Worm (Caenorhabditis elegans) whole organism, young adult: ENCODE measurements around the gene srx-63.

Source experiments
- B0019.2 ChIP-seq: fragments of 200-800 bp; sonication (Bioruptor generic); conservative IDR thresholded peaks from 2 replicates; pipeline ENCODE4 v1.3.6; 2022; ENCODE audit warnings: missing genetic modification reagents, missing genetic modification characterization, missing compliant biosample characterization
- C06A6.2 ChIP-seq: fragments of 200-800 bp; sonication (Bioruptor generic); conservative IDR thresholded peaks from 2 replicates; pipeline ENCODE4 v1.3.6; 2022; ENCODE audit warnings: missing genetic modification characterization, missing compliant biosample characterization
- C17E4.6 ChIP-seq: fragments of 200-800 bp; sonication (Bioruptor generic); IDR thresholded peaks from 2 replicates; pipeline ENCODE4 v1.3.6; 2022; ENCODE audit warnings: missing genetic modification reagents, missing genetic modification characterization, missing compliant biosample characterization
- D2030.7 ChIP-seq: fragments of 200-800 bp; sonication (Bioruptor generic); IDR thresholded peaks from 2 replicates; pipeline ENCODE4 v1.3.6; 2022; ENCODE audit warnings: missing genetic modification reagents, missing genetic modification characterization, missing compliant biosample characterization
- F10E7.11 ChIP-seq: sonication (generic microtip); optimal IDR thresholded peaks from 2 replicates; lab custom pipeline; 2017; ENCODE audit warnings: mild to moderate bottlenecking, missing genetic modification characterization, moderate library complexity, missing compliant biosample characterization
- F33H1.4 ChIP-seq: fragments of 200-800 bp; sonication (Bioruptor generic); IDR thresholded peaks from 2 replicates; pipeline ENCODE4 v1.3.6; 2022; ENCODE audit warnings: missing genetic modification reagents, missing genetic modification characterization, missing compliant biosample characterization
- F37B4.10 ChIP-seq: fragments of 200-800 bp; sonication (Bioruptor generic); IDR thresholded peaks from 2 replicates; pipeline ENCODE4 v1.3.6; 2022; ENCODE audit warnings: missing genetic modification characterization, missing compliant biosample characterization
- F52B5.7 ChIP-seq: sonication (generic microtip); optimal IDR thresholded peaks from 2 replicates; lab custom pipeline; 2016; ENCODE audit warnings: mild to moderate bottlenecking, missing genetic modification characterization, missing compliant biosample characterization
- T07F8.4 ChIP-seq: sonication (generic microtip); optimal IDR thresholded peaks from 2 replicates; lab custom pipeline; 2016; ENCODE audit warnings: mild to moderate bottlenecking, missing genetic modification characterization, moderate library complexity, missing compliant biosample characterization
- Y53G8AR.9 ChIP-seq: fragments of 200-800 bp; sonication (Bioruptor generic); conservative IDR thresholded peaks from 2 replicates; pipeline ENCODE4 v1.3.6; 2022; ENCODE audit warnings: missing genetic modification reagents, missing genetic modification characterization, missing compliant biosample characterization
- Y56A3A.18 ChIP-seq: fragments of 200-800 bp; sonication (Bioruptor generic); IDR thresholded peaks from 2 replicates; pipeline ENCODE4 v1.3.6; 2022; ENCODE audit warnings: missing genetic modification reagents, missing genetic modification characterization, missing compliant biosample characterization
- akir-1 ChIP-seq: fragments of 200-800 bp; sonication (Bioruptor generic); optimal IDR thresholded peaks from 2 replicates; lab custom pipeline; 2018; ENCODE audit warnings: mild to moderate bottlenecking, missing genetic modification characterization, moderate library complexity, missing compliant biosample characterization
- atf-7 ChIP-seq: sonication (generic microtip); optimal IDR thresholded peaks from 2 replicates; lab custom pipeline; 2017; ENCODE audit warnings: mild to moderate bottlenecking, missing genetic modification characterization, missing compliant biosample characterization
- attf-3 ChIP-seq: fragments of 200-800 bp; sonication (Bioruptor generic); conservative IDR thresholded peaks from 2 replicates; pipeline ENCODE4 v1.3.6; 2022; ENCODE audit warnings: missing genetic modification reagents, missing genetic modification characterization, missing compliant biosample characterization
- attf-5 ChIP-seq: fragments of 200-800 bp; sonication (Bioruptor generic); optimal IDR thresholded peaks from 2 replicates; lab custom pipeline; 2018; ENCODE audit warnings: mild to moderate bottlenecking, missing genetic modification characterization, missing compliant biosample characterization
- bed-1 ChIP-seq: fragments of 200-800 bp; sonication (Bioruptor generic); IDR thresholded peaks from 2 replicates; pipeline ENCODE4 v1.3.6; 2022; ENCODE audit warnings: missing genetic modification reagents, missing genetic modification characterization, missing compliant biosample characterization
- ceh-27 ChIP-seq: fragments of 200-800 bp; sonication (Bioruptor generic); optimal IDR thresholded peaks from 2 replicates; lab custom pipeline; 2018; ENCODE audit warnings: mild to moderate bottlenecking, missing genetic modification characterization, moderate library complexity, missing compliant biosample characterization
- ceh-58 ChIP-seq: fragments of 200-800 bp; sonication (Bioruptor generic); IDR thresholded peaks from 2 replicates; pipeline ENCODE4 v1.3.6; 2022; ENCODE audit warnings: missing genetic modification characterization, missing compliant biosample characterization
- ceh-91 ChIP-seq: fragments of 200-800 bp; sonication (Bioruptor generic); IDR thresholded peaks from 2 replicates; pipeline ENCODE4 v1.3.6; 2022; ENCODE audit warnings: missing genetic modification reagents, missing genetic modification characterization, missing compliant biosample characterization
- efl-1 ChIP-seq: fragments of 150-350 bp; optimal IDR thresholded peaks from 2 replicates; lab custom pipeline; 2014; ENCODE audit warnings: missing biosample characterization, missing genetic modification reagents, missing genetic modification characterization
- egl-18 ChIP-seq: fragments of 200-800 bp; sonication (Bioruptor generic); IDR thresholded peaks from 2 replicates; pipeline ENCODE4 v1.3.6; 2022; ENCODE audit warnings: missing genetic modification reagents, missing genetic modification characterization, missing compliant biosample characterization
- egl-44 ChIP-seq: fragments of 200-800 bp; sonication (Bioruptor generic); IDR thresholded peaks from 2 replicates; pipeline ENCODE4 v1.3.6; 2022; ENCODE audit warnings: missing genetic modification reagents, missing genetic modification characterization, missing compliant biosample characterization
- egrh-3 ChIP-seq: fragments of 200-800 bp; sonication (Bioruptor generic); IDR thresholded peaks from 2 replicates; pipeline ENCODE4 v1.3.6; 2022; ENCODE audit warnings: missing genetic modification reagents, missing genetic modification characterization, missing compliant biosample characterization
- gei-17 ChIP-seq: fragments of 200-800 bp; sonication (Bioruptor generic); optimal IDR thresholded peaks from 2 replicates; lab custom pipeline; 2018; ENCODE audit warnings: mild to moderate bottlenecking, missing genetic modification characterization, missing compliant biosample characterization
- hrde-1 ChIP-seq: sonication (generic microtip); optimal IDR thresholded peaks from 2 replicates; lab custom pipeline; 2016; ENCODE audit warnings: missing genetic modification characterization, mild to moderate bottlenecking, missing compliant biosample characterization, moderate library complexity, missing genotype, missing genetic modification reagents, borderline replicate concordance
- lin-26 ChIP-seq: fragments of 200-800 bp; sonication (Bioruptor generic); IDR thresholded peaks from 2 replicates; pipeline ENCODE4 v1.3.6; 2022; ENCODE audit warnings: missing genetic modification reagents, missing genetic modification characterization, missing compliant biosample characterization
- mcd-1 ChIP-seq: fragments of 200-800 bp; sonication (Bioruptor generic); IDR thresholded peaks from 2 replicates; pipeline ENCODE4 v1.3.6; 2022; ENCODE audit warnings: missing genetic modification reagents, missing genetic modification characterization, missing compliant biosample characterization
- nfya-1 ChIP-seq: sonication (generic microtip); optimal IDR thresholded peaks from 2 replicates; lab custom pipeline; 2017; ENCODE audit warnings: antibody characterized with exemption, missing compliant biosample characterization, missing genetic modification characterization, borderline replicate concordance; ENCODE audit not compliant: insufficient read depth
- nhr-27 ChIP-seq: fragments of 200-800 bp; sonication (Bioruptor generic); optimal IDR thresholded peaks from 2 replicates; lab custom pipeline; 2018; ENCODE audit warnings: mild to moderate bottlenecking, missing genetic modification characterization, moderate library complexity, missing compliant biosample characterization
- repo-1 ChIP-seq: sonication (generic microtip); optimal IDR thresholded peaks from 2 replicates; lab custom pipeline; 2017; ENCODE audit warnings: mild to moderate bottlenecking, missing genetic modification characterization, missing compliant biosample characterization
- sea-2 ChIP-seq: fragments of 200-800 bp; sonication (Bioruptor generic); IDR thresholded peaks from 2 replicates; pipeline ENCODE4 v1.3.6; 2022; ENCODE audit warnings: missing genetic modification characterization, missing compliant biosample characterization
- snpc-1.3 ChIP-seq: sonication (generic microtip); optimal IDR thresholded peaks from 2 replicates; lab custom pipeline; 2017; ENCODE audit warnings: missing genetic modification characterization, mild to moderate bottlenecking, missing compliant biosample characterization, antibody characterized with exemption, moderate library complexity, missing genotype, missing genetic modification reagents; ENCODE audit not compliant: insufficient read depth
- snpc-3.4 ChIP-seq: sonication (generic microtip); optimal IDR thresholded peaks from 2 replicates; lab custom pipeline; 2017; ENCODE audit warnings: missing genetic modification characterization, mild to moderate bottlenecking, missing compliant biosample characterization, antibody characterized with exemption, moderate library complexity, missing genotype, missing genetic modification reagents
- somi-1 ChIP-seq: fragments of 200-800 bp; sonication (Bioruptor generic); optimal IDR thresholded peaks from 2 replicates; lab custom pipeline; 2018; ENCODE audit warnings: mild to moderate bottlenecking, missing genetic modification characterization, missing compliant biosample characterization
- sptf-2 ChIP-seq: fragments of 200-800 bp; sonication (Bioruptor generic); optimal IDR thresholded peaks from 2 replicates; lab custom pipeline; 2018; ENCODE audit warnings: mild to moderate bottlenecking, missing genetic modification characterization, missing compliant biosample characterization
- tbx-9 ChIP-seq: sonication (generic microtip); optimal IDR thresholded peaks from 2 replicates; lab custom pipeline; 2016; ENCODE audit warnings: borderline replicate concordance, missing genetic modification characterization, inconsistent platforms, missing compliant biosample characterization
- ztf-18 ChIP-seq: sonication (generic microtip); optimal IDR thresholded peaks from 2 replicates; lab custom pipeline; 2016; ENCODE audit warnings: missing genotype, mild to moderate bottlenecking, missing genetic modification characterization, missing compliant biosample characterization
- ztf-22 ChIP-seq: fragments of 200-800 bp; sonication (Bioruptor generic); optimal IDR thresholded peaks from 2 replicates; lab custom pipeline; 2018; ENCODE audit warnings: mild to moderate bottlenecking, missing genetic modification characterization, moderate library complexity, missing compliant biosample characterization

The srx-63 gene

DNA sequence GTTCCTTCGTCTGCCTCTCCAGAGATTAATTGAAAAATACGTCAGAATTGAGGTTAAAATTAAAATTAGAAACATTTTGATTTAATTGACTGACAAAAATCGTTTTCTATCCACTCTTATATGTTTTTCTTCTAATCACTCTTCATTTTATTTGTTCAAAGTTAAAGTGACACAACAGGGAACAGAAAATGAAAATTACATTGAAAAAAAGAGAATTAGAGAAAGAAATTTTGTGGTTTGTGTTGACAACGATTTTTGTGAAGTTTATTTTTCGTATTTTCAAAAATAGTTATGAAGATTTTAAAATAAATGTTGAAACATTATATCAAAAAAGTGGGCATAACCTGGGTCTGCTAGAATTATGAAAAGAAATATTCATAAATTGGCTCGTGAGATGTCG, 26.2 kb downstream of the srx-63 start, which contains the start of gene cyp-34A5:
TSS of gene cyp-34A5 (minus strand) at position 101 of the 400 bp plus-strand sequence.
- TF ChIP-seq ztf-18: no peak
- no peak for TF ChIP-seq sptf-2 (GFP tag; lab: Kevin White, UChicago)
- no peak for TF ChIP-seq repo-1 (tag; lab: Kevin White, UChicago)
- TF ChIP-seq gei-17 (GFP tag; lab: Kevin White, UChicago): no peak
- no peak for TF ChIP-seq ceh-91 (GFP tag; lab: Robert Waterston, UW)
- no peak for TF ChIP-seq egl-44
- TF ChIP-seq C17E4.6 (GFP tag; lab: Robert Waterston, UW): no peak
- TF ChIP-seq atf-7 (tag; lab: Kevin White, UChicago): no peak
- no peak for TF ChIP-seq hrde-1
- no peak for TF ChIP-seq D2030.7
- TF ChIP-seq akir-1 (GFP tag; lab: Kevin White, UChicago): no peak
- TF ChIP-seq efl-1: no peak
- no peak for TF ChIP-seq attf-5 (GFP tag; lab: Kevin White, UChicago)
- TF ChIP-seq Y56A3A.18 (GFP tag; lab: Robert Waterston, UW): no peak
- no peak for TF ChIP-seq B0019.2 (GFP tag; lab: Robert Waterston, UW)
- TF ChIP-seq F33H1.4 (GFP tag; lab: Robert Waterston, UW): no peak
- TF ChIP-seq F37B4.10 (GFP tag; lab: Robert Waterston, UW): no peak
- no peak for TF ChIP-seq attf-3 (GFP tag; lab: Robert Waterston, UW)
- no peak for TF ChIP-seq Y53G8AR.9 (GFP tag; lab: Robert Waterston, UW)
- TF ChIP-seq ceh-27 (GFP tag; lab: Kevin White, UChicago): no peak

DNA sequence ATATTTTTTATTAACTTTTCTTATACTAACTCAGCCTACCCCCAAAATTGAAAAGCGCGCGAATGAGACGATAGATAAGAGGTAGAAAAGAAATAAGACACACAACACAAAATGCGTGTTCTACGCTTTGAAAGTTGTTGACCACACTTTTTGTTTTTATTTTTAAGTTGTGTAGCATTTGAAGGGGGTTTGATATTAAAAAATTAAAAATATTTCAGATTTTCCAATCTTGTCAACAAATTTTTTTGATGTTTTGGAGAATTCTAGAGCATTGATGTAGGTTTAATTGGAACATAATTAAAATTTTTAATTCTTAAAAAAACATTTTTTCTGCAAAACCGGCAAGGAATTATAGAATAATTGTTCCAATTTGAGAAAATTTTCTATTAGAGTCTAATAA, 29.8 kb downstream of the srx-63 start, which contains the start of gene cyp-34A6:
TSS of gene cyp-34A6 (minus strand) at position 101 of the 400 bp plus-strand sequence.
- TF ChIP-seq nhr-27: no peak
- no peak for TF ChIP-seq snpc-1.3 (tag; lab: Kevin White, UChicago)
- TF ChIP-seq tbx-9 (tag; lab: Kevin White, UChicago): no peak
- no peak for TF ChIP-seq F52B5.7
- no peak for TF ChIP-seq egrh-3
- no peak for TF ChIP-seq ztf-22
- TF ChIP-seq nfya-1 (tag; lab: Kevin White, UChicago): no peak
- no peak for TF ChIP-seq bed-1 (GFP tag; lab: Robert Waterston, UW)
- TF ChIP-seq C06A6.2 (GFP tag; lab: Robert Waterston, UW): no peak
- TF ChIP-seq snpc-3.4 (tag; lab: Kevin White, UChicago): no peak
- no peak for TF ChIP-seq somi-1 (GFP tag; lab: Kevin White, UChicago)
- TF ChIP-seq egl-18: no peak
- no peak for TF ChIP-seq efl-1
- no peak for TF ChIP-seq lin-26 (GFP tag; lab: Robert Waterston, UW)
- no peak for TF ChIP-seq akir-1 (GFP tag; lab: Kevin White, UChicago)
- TF ChIP-seq ceh-58: no peak
- TF ChIP-seq sea-2: no peak
- TF ChIP-seq F10E7.11 (tag; lab: Kevin White, UChicago): no peak
- TF ChIP-seq mcd-1: no peak
- TF ChIP-seq T07F8.4 (tag; lab: Kevin White, UChicago): no peak
